Worm (Caenorhabditis elegans) whole organism, young adult: ENCODE results near the gene dgk-4.

Experiments used
- F37B4.10 ChIP-seq: fragments of 200-800 bp; sonication (Bioruptor generic); IDR thresholded peaks from 2 replicates; pipeline ENCODE4 v1.3.6; 2022; ENCODE audit warnings: missing genetic modification characterization, missing compliant biosample characterization
- F49E8.2 ChIP-seq: sonication (generic microtip); optimal IDR thresholded peaks from 3 replicates; lab custom pipeline; 2017; ENCODE audit warnings: missing genetic modification characterization, mild to moderate bottlenecking, missing compliant biosample characterization, antibody characterized with exemption, moderate library complexity; ENCODE audit not compliant: insufficient read depth
- akir-1 ChIP-seq: fragments of 200-800 bp; sonication (Bioruptor generic); optimal IDR thresholded peaks from 2 replicates; lab custom pipeline; 2018; ENCODE audit warnings: mild to moderate bottlenecking, missing genetic modification characterization, moderate library complexity, missing compliant biosample characterization
- ceh-58 ChIP-seq: fragments of 200-800 bp; sonication (Bioruptor generic); IDR thresholded peaks from 2 replicates; pipeline ENCODE4 v1.3.6; 2022; ENCODE audit warnings: missing genetic modification characterization, missing compliant biosample characterization
- egl-44 ChIP-seq: fragments of 200-800 bp; sonication (Bioruptor generic); IDR thresholded peaks from 2 replicates; pipeline ENCODE4 v1.3.6; 2022; ENCODE audit warnings: missing genetic modification reagents, missing genetic modification characterization, missing compliant biosample characterization
- lsl-1 ChIP-seq: fragments of 200-800 bp; sonication (Bioruptor generic); optimal IDR thresholded peaks from 2 replicates; lab custom pipeline; 2018; ENCODE audit warnings: mild to moderate bottlenecking, missing genetic modification characterization, moderate library complexity, missing compliant biosample characterization
- rcor-1 ChIP-seq: fragments of 200-800 bp; sonication (Bioruptor generic); IDR thresholded peaks from 2 replicates; pipeline ENCODE4 v1.3.6; 2022; ENCODE audit warnings: missing genetic modification reagents, missing genetic modification characterization, missing compliant biosample characterization
- snpc-3.4 ChIP-seq: sonication (generic microtip); optimal IDR thresholded peaks from 2 replicates; lab custom pipeline; 2017; ENCODE audit warnings: missing genetic modification characterization, mild to moderate bottlenecking, missing compliant biosample characterization, antibody characterized with exemption, moderate library complexity, missing genotype, missing genetic modification reagents

ce11 chrIV:8585076-8586033 is 45.8 kb upstream of the dgk-4 start, which contains the start of gene catp-7:
- TF ChIP-seq F49E8.2 (tag; lab: Kevin White, UChicago) (no peak), ceh-58 (GFP tag; lab: Robert Waterston, UW) (no peak), akir-1 (GFP tag; lab: Kevin White, UChicago) (no peak), lsl-1 (GFP tag; lab: Kevin White, UChicago) (no peak), egl-44 (GFP tag; lab: Robert Waterston, UW) (no peak), rcor-1 (GFP tag; lab: Robert Waterston, UW) (no peak), snpc-3.4 (tag; lab: Kevin White, UChicago) (no peak), F37B4.10 (GFP tag; lab: Robert Waterston, UW) (no peak)
